Worm (Caenorhabditis elegans) whole organism, young adult: ENCODE results near the gene ptr-16.

Experiments
- B0336.3 ChIP-seq: fragments of 200-800 bp; sonication (Bioruptor generic); IDR thresholded peaks from 2 replicates; pipeline ENCODE4 v1.3.6; 2022; ENCODE audit warnings: missing genetic modification characterization, missing compliant biosample characterization
- F49E8.2 ChIP-seq: sonication (generic microtip); optimal IDR thresholded peaks from 3 replicates; lab custom pipeline; 2017; ENCODE audit warnings: missing genetic modification characterization, mild to moderate bottlenecking, missing compliant biosample characterization, antibody characterized with exemption, moderate library complexity; ENCODE audit not compliant: insufficient read depth
- Y56A3A.18 ChIP-seq: fragments of 200-800 bp; sonication (Bioruptor generic); IDR thresholded peaks from 2 replicates; pipeline ENCODE4 v1.3.6; 2022; ENCODE audit warnings: missing genetic modification reagents, missing genetic modification characterization, missing compliant biosample characterization
- Y95B8A.8 ChIP-seq: fragments of 200-800 bp; sonication (Bioruptor generic); IDR thresholded peaks from 2 replicates; pipeline ENCODE4 v1.3.6; 2022; ENCODE audit warnings: missing genetic modification reagents, missing genetic modification characterization, missing compliant biosample characterization
- akir-1 ChIP-seq: fragments of 200-800 bp; sonication (Bioruptor generic); optimal IDR thresholded peaks from 2 replicates; lab custom pipeline; 2018; ENCODE audit warnings: mild to moderate bottlenecking, missing genetic modification characterization, moderate library complexity, missing compliant biosample characterization
- chd-7 ChIP-seq: sonication (generic microtip); optimal IDR thresholded peaks from 2 replicates; lab custom pipeline; 2016; ENCODE audit warnings: mild to moderate bottlenecking, missing genetic modification characterization, moderate library complexity, missing compliant biosample characterization
- dpff-1 ChIP-seq: sonication (generic microtip); optimal IDR thresholded peaks from 2 replicates; lab custom pipeline; 2017; ENCODE audit warnings: mild to moderate bottlenecking, missing genetic modification characterization, missing compliant biosample characterization
- efl-1 ChIP-seq: fragments of 150-350 bp; optimal IDR thresholded peaks from 2 replicates; lab custom pipeline; 2014; ENCODE audit warnings: missing biosample characterization, missing genetic modification reagents, missing genetic modification characterization
- egrh-3 ChIP-seq: fragments of 200-800 bp; sonication (Bioruptor generic); IDR thresholded peaks from 2 replicates; pipeline ENCODE4 v1.3.6; 2022; ENCODE audit warnings: missing genetic modification reagents, missing genetic modification characterization, missing compliant biosample characterization
- ets-4 ChIP-seq: fragments of 200-800 bp; sonication (Bioruptor generic); optimal IDR thresholded peaks from 2 replicates; lab custom pipeline; 2018; ENCODE audit warnings: mild to moderate bottlenecking, missing genetic modification characterization, missing compliant biosample characterization
- nfya-1 ChIP-seq: sonication (generic microtip); optimal IDR thresholded peaks from 2 replicates; lab custom pipeline; 2017; ENCODE audit warnings: antibody characterized with exemption, missing compliant biosample characterization, missing genetic modification characterization, borderline replicate concordance; ENCODE audit not compliant: insufficient read depth
- nhr-80 ChIP-seq: sonication (generic microtip); optimal IDR thresholded peaks from 2 replicates; lab custom pipeline; 2016; ENCODE audit warnings: missing genetic modification characterization, missing compliant biosample characterization
- pha-4 ChIP-seq: fragments of 150-350 bp; sonication (generic microtip); optimal IDR thresholded peaks from 2 replicates; lab custom pipeline; 2014; ENCODE audit warnings: missing biosample characterization, missing genetic modification reagents, missing genetic modification characterization

- TF ChIP-seq akir-1 (no peak), egrh-3 (GFP tag; lab: Robert Waterston, UW) (no peak), pha-4 (tag; lab: Kevin White, UChicago) (no peak), B0336.3 (GFP tag; lab: Robert Waterston, UW) (no peak), chd-7 (no peak), efl-1 (GFP tag; lab: Kevin White, UChicago) (no peak), nfya-1 (no peak), Y95B8A.8 (GFP tag; lab: Robert Waterston, UW) (no peak), nhr-80 (tag; lab: Kevin White, UChicago) (no peak), F49E8.2 (tag; lab: Kevin White, UChicago) (no peak), dpff-1 (tag; lab: Kevin White, UChicago) (no peak), Y56A3A.18 (GFP tag; lab: Robert Waterston, UW) (no peak), ets-4 (GFP tag; lab: Kevin White, UChicago) (no peak)
Measured at ce11 chrV:1141433-1141832, 24.1 kb upstream of the ptr-16 start, which contains the start of gene cutl-22.
